Worm (Caenorhabditis elegans) whole organism, L3 larva: ENCODE measurements around the gene Y57G7A.5.

Experiments
- ZK546.5 ChIP-seq: sonication (generic microtip); optimal IDR thresholded peaks from 2 replicates; lab custom pipeline; 2017; ENCODE audit warnings: missing biosample characterization, missing genetic modification characterization
- aly-2 ChIP-seq: fragments of 150-350 bp; optimal IDR thresholded peaks from 2 replicates; lab custom pipeline; 2014; ENCODE audit warnings: missing biosample characterization, missing genetic modification characterization
- ama-1 ChIP-seq: fragments of 150-350 bp; optimal IDR thresholded peaks from 2 replicates; lab custom pipeline; 2018
- ceh-16 ChIP-seq: sonication (generic microtip); optimal IDR thresholded peaks from 2 replicates; lab custom pipeline; 2017; ENCODE audit warnings: missing biosample characterization, missing genetic modification characterization
- ceh-28 ChIP-seq: fragments of 150-350 bp; optimal IDR thresholded peaks from 2 replicates; lab custom pipeline; 2014; ENCODE audit warnings: missing biosample characterization, missing genetic modification reagents, missing genetic modification characterization
- ceh-82 ChIP-seq: fragments of 150-350 bp; optimal IDR thresholded peaks from 2 replicates; lab custom pipeline; 2014; ENCODE audit warnings: missing biosample characterization, missing genetic modification characterization
- daf-12 ChIP-seq: fragments of 150-350 bp; optimal IDR thresholded peaks from 2 replicates; lab custom pipeline; 2014; ENCODE audit warnings: missing biosample characterization, missing genetic modification reagents, missing genetic modification characterization
- elt-1 ChIP-seq: fragments of 150-350 bp; optimal IDR thresholded peaks from 2 replicates; lab custom pipeline; 2014; ENCODE audit warnings: missing biosample characterization, missing genetic modification characterization
- elt-2 ChIP-seq: sonication (generic microtip); optimal IDR thresholded peaks from 2 replicates; lab custom pipeline; 2016; ENCODE audit warnings: missing genetic modification reagents, mild to moderate bottlenecking, missing genetic modification characterization, missing compliant biosample characterization
- elt-3 ChIP-seq, 3 experiments: fragments of 150-350 bp in 1 of 3; sonication (generic microtip) in 2 of 3; optimal IDR thresholded peaks; 2 replicates in 2 of 3; 4 replicates in 1 of 3; lab custom pipeline; 2014 to 2017; ENCODE audit warnings: missing biosample characterization in 3 of 3, missing genetic modification characterization in 3 of 3
- eor-1 ChIP-seq, 2 experiments: fragments of 150-350 bp; optimal IDR thresholded peaks; 2 replicates each; lab custom pipeline; 2014 to 2018; ENCODE audit warnings: missing biosample characterization in 2 of 2, missing genetic modification characterization in 2 of 2
- fkh-10 ChIP-seq: sonication (generic microtip); optimal IDR thresholded peaks from 2 replicates; lab custom pipeline; 2017; ENCODE audit warnings: missing biosample characterization, missing genetic modification reagents, missing genetic modification characterization
- hmg-11 ChIP-seq: sonication (generic microtip); optimal IDR thresholded peaks from 2 replicates; lab custom pipeline; 2016; ENCODE audit warnings: missing genetic modification characterization, missing compliant biosample characterization
- lin-15B ChIP-seq: fragments of 150-350 bp; optimal IDR thresholded peaks from 2 replicates; lab custom pipeline; 2014; ENCODE audit warnings: missing biosample characterization, missing genetic modification characterization
- mdl-1 ChIP-seq: fragments of 150-350 bp; optimal IDR thresholded peaks from 2 replicates; lab custom pipeline; 2014; ENCODE audit warnings: missing biosample characterization, missing genetic modification characterization
- mml-1 ChIP-seq: fragments of 150-350 bp; sonication (generic microtip); optimal IDR thresholded peaks from 3 replicates; lab custom pipeline; 2014; ENCODE audit warnings: missing biosample characterization, missing genetic modification characterization
- nfya-1 ChIP-seq: sonication (generic microtip); optimal IDR thresholded peaks from 2 replicates; lab custom pipeline; 2017; ENCODE audit warnings: missing genetic modification characterization, mild to moderate bottlenecking, missing compliant biosample characterization, antibody characterized with exemption, moderate library complexity; ENCODE audit not compliant: insufficient read depth
- nhr-23 ChIP-seq: fragments of 150-350 bp; optimal IDR thresholded peaks from 2 replicates; lab custom pipeline; 2014; ENCODE audit warnings: missing biosample characterization, missing genetic modification reagents, missing genetic modification characterization
- nhr-28 ChIP-seq: fragments of 150-350 bp; optimal IDR thresholded peaks from 2 replicates; lab custom pipeline; 2014; ENCODE audit warnings: missing biosample characterization, missing genetic modification characterization
- nhr-76 ChIP-seq: fragments of 150-350 bp; sonication (generic microtip); optimal IDR thresholded peaks from 5 replicates; lab custom pipeline; 2014; ENCODE audit warnings: missing biosample characterization, missing genetic modification characterization
- nhr-77 ChIP-seq: fragments of 150-350 bp; optimal IDR thresholded peaks from 2 replicates; lab custom pipeline; 2014; ENCODE audit warnings: missing biosample characterization, missing genetic modification characterization
- pha-4 ChIP-seq: fragments of 150-350 bp; optimal IDR thresholded peaks from 2 replicates; lab custom pipeline; 2014; ENCODE audit warnings: missing biosample characterization, missing genetic modification reagents, missing genetic modification characterization
- pqm-1 ChIP-seq: fragments of 150-350 bp; optimal IDR thresholded peaks from 2 replicates; lab custom pipeline; 2017; ENCODE audit warnings: missing biosample characterization, missing genetic modification characterization, inconsistent platforms
- sea-2 ChIP-seq: fragments of 150-350 bp; sonication (generic microtip); optimal IDR thresholded peaks from 4 replicates; lab custom pipeline; 2014; ENCODE audit warnings: missing biosample characterization, missing genetic modification reagents, missing genetic modification characterization
- skn-1 ChIP-seq: fragments of 150-350 bp; optimal IDR thresholded peaks from 2 replicates; lab custom pipeline; 2014; ENCODE audit warnings: missing biosample characterization, missing genetic modification characterization
- snpc-4 ChIP-seq: fragments of 150-350 bp; optimal IDR thresholded peaks from 2 replicates; lab custom pipeline; 2014; ENCODE audit warnings: missing biosample characterization, missing genetic modification characterization
- tbx-2 ChIP-seq: sonication (generic microtip); optimal IDR thresholded peaks from 2 replicates; lab custom pipeline; 2016; ENCODE audit warnings: mild to moderate bottlenecking, missing genetic modification characterization, missing compliant biosample characterization
- unc-62 ChIP-seq: fragments of 150-350 bp; sonication (generic microtip); optimal IDR thresholded peaks from 4 replicates; lab custom pipeline; 2014; ENCODE audit warnings: missing biosample characterization, missing genetic modification reagents, missing genetic modification characterization
- zag-1 ChIP-seq: fragments of 150-350 bp; optimal IDR thresholded peaks from 2 replicates; lab custom pipeline; 2014; ENCODE audit warnings: missing biosample characterization, missing genetic modification characterization
- ztf-11 ChIP-seq: fragments of 150-350 bp; optimal IDR thresholded peaks from 2 replicates; lab custom pipeline; 2014; ENCODE audit warnings: missing biosample characterization, missing genetic modification characterization
- ztf-4 ChIP-seq: fragments of 150-350 bp; optimal IDR thresholded peaks from 2 replicates; lab custom pipeline; 2014; ENCODE audit warnings: missing biosample characterization, missing genetic modification characterization

The Y57G7A.5 gene

ce11 chrII:1306550-1306949 lies 31.2 kb upstream of the Y57G7A.5 start:
- no peak for TF ChIP-seq nfya-1 (tag; lab: Kevin White, UChicago)
- no peak for TF ChIP-seq ZK546.5 (tag; lab: Kevin White, UChicago)
- no peak for TF ChIP-seq lin-15B
- no peak for TF ChIP-seq elt-3 (tag; optimal IDR thresholded peaks at IDR 0.05; lab: Kevin White, UChicago)
- TF ChIP-seq hmg-11 (tag; lab: Kevin White, UChicago), result no peak
- TF ChIP-seq, all 47 proteins: peak for 0

- TF ChIP-seq ceh-82, result no peak
- no peak for TF ChIP-seq nhr-23 (tag; lab: Kevin White, UChicago)
- no peak for TF ChIP-seq hmg-11 (tag; lab: Kevin White, UChicago)
- TF ChIP-seq nhr-76 (tag; lab: Kevin White, UChicago), result no peak
- no peak for TF ChIP-seq daf-12 (tag; lab: Kevin White, UChicago)
- TF ChIP-seq ama-1, result no peak
- TF ChIP-seq skn-1 (tag; lab: Kevin White, UChicago), result no peak
- no peak for TF ChIP-seq elt-1 (tag; lab: Kevin White, UChicago)
- TF ChIP-seq ceh-28 (tag; lab: Kevin White, UChicago), result no peak
Measured at ce11 chrII:1306036-1306435, 30.7 kb upstream of the Y57G7A.5 start, which contains the start of gene emc-2. TSS of gene emc-2 (minus strand) at chrII:1306136.

ce11 chrII:1301554-1301953 lies 26.2 kb upstream of the Y57G7A.5 start, which contains the start of gene glb-31:
TSS of gene glb-31 (minus strand) at chrII:1301654.
- no peak for TF ChIP-seq nhr-23 (tag; lab: Kevin White, UChicago)
- no peak for TF ChIP-seq ZK546.5 (tag; lab: Kevin White, UChicago)
- no peak for TF ChIP-seq sea-2 (GFP tag; lab: Kevin White, UChicago)
- no peak for TF ChIP-seq elt-2 (tag; lab: Kevin White, UChicago)
- TF ChIP-seq tbx-2 (tag; lab: Kevin White, UChicago), result no peak
- TF ChIP-seq lin-15B, result no peak
- no peak for TF ChIP-seq ztf-11 (tag; lab: Kevin White, UChicago)
- TF ChIP-seq mml-1 (tag; lab: Kevin White, UChicago), result no peak

- TF ChIP-seq mml-1 (tag; lab: Kevin White, UChicago), result no peak
- no peak for TF ChIP-seq fkh-10 (GFP tag; lab: Kevin White, UChicago)
- no peak for TF ChIP-seq ceh-16 (tag; lab: Kevin White, UChicago)
- TF ChIP-seq elt-2 (tag; lab: Kevin White, UChicago), result no peak
- no peak for TF ChIP-seq pha-4
- no peak for TF ChIP-seq snpc-4 (tag; lab: Kevin White, UChicago)
- no peak for TF ChIP-seq sea-2 (GFP tag; lab: Kevin White, UChicago)
- TF ChIP-seq hmg-11 (tag; lab: Kevin White, UChicago), result no peak
- no peak for TF ChIP-seq unc-62 (GFP tag; lab: Kevin White, UChicago)
- TF ChIP-seq ceh-28 (tag; lab: Kevin White, UChicago), result no peak
Measured at ce11 chrII:1298169-1298568, 22.8 kb upstream of the Y57G7A.5 start, which contains the start of gene Y57G7A.1. TSS of gene Y57G7A.1 (plus strand) at chrII:1298469.

- peak; percentile 46 for TF ChIP-seq pha-4
- TF ChIP-seq mdl-1 (tag; lab: Kevin White, UChicago), result no peak
- peak; percentile 65 for TF ChIP-seq elt-2 (tag; lab: Kevin White, UChicago)
- peak; percentile 41 for TF ChIP-seq pqm-1 (tag; lab: Kevin White, UChicago)
Measured at ce11 chrII:1297697-1298093, 22.4 kb upstream of the Y57G7A.5 start.

- TF ChIP-seq elt-3 (tag; optimal IDR thresholded peaks at IDR 0.05; lab: Kevin White, UChicago) (no peak), ceh-28 (tag; lab: Kevin White, UChicago) (no peak), elt-1 (tag; lab: Kevin White, UChicago) (no peak), eor-1 (tag; optimal IDR thresholded peaks at IDR 0.05; lab: Kevin White, UChicago) (no peak), pha-4 (peak; percentile 31), ztf-4 (tag; lab: Kevin White, UChicago) (no peak), zag-1 (tag; lab: Kevin White, UChicago) (no peak), aly-2 (tag; lab: Kevin White, UChicago) (no peak), nhr-28 (tag; lab: Kevin White, UChicago) (no peak), nhr-23 (tag; lab: Kevin White, UChicago) (peak; percentile 23), sea-2 (GFP tag; lab: Kevin White, UChicago) (no peak), nhr-77 (tag; lab: Kevin White, UChicago) (no peak)
Measured at ce11 chrII:1297044-1297696, 21.8 kb upstream of the Y57G7A.5 start.
